Fruit fly (Drosophila melanogaster) whole organism, prepupa: Measurements from ENCODE around the gene CG8236.

Experiments used
- Blimp-1 ChIP-seq: fragments of 200-800 bp; sonication (Bioruptor generic); optimal IDR thresholded peaks from 3 replicates; lab custom pipeline; 2017; ENCODE audit warnings: missing biosample characterization, missing genetic modification characterization, mild to moderate bottlenecking, moderate library complexity, missing genetic modification reagents
- CG10631 ChIP-seq: fragments of 200-800 bp; sonication (Bioruptor generic); optimal IDR thresholded peaks from 2 replicates; lab custom pipeline; 2016; ENCODE audit warnings: missing biosample characterization, missing genetic modification characterization
- CG6808 ChIP-seq: fragments of 200-800 bp; sonication (Bioruptor generic); optimal IDR thresholded peaks from 3 replicates; lab custom pipeline; 2017; ENCODE audit warnings: missing biosample characterization, missing genetic modification characterization, mild to moderate bottlenecking, moderate library complexity, missing genetic modification reagents
- CG8319 ChIP-seq: fragments of 200-800 bp; sonication (Bioruptor generic); optimal IDR thresholded peaks from 3 replicates; lab custom pipeline; 2016; ENCODE audit warnings: missing biosample characterization, missing genetic modification characterization
- CG8632 ChIP-seq: fragments of 200-800 bp; sonication (Bioruptor generic); optimal IDR thresholded peaks from 3 replicates; lab custom pipeline; 2016; ENCODE audit warnings: missing biosample characterization, missing genetic modification characterization
- Ets21C ChIP-seq: fragments of 200-800 bp; sonication (Bioruptor generic); optimal IDR thresholded peaks from 3 replicates; lab custom pipeline; 2016; ENCODE audit warnings: missing biosample characterization, missing genetic modification characterization
- Hr4 ChIP-seq: fragments of 200-800 bp; sonication (Bioruptor generic); optimal IDR thresholded peaks from 3 replicates; lab custom pipeline; 2016; ENCODE audit warnings: missing biosample characterization, missing genetic modification characterization
- OdsH ChIP-seq: fragments of 200-800 bp; sonication (Bioruptor generic); optimal IDR thresholded peaks from 3 replicates; lab custom pipeline; 2016; ENCODE audit warnings: missing biosample characterization, missing genetic modification characterization
- Sox102F ChIP-seq: fragments of 200-800 bp; sonication (Bioruptor generic); optimal IDR thresholded peaks from 2 replicates; lab custom pipeline; 2016; ENCODE audit warnings: missing biosample characterization, mild to moderate bottlenecking, missing genetic modification characterization
- Sox15 ChIP-seq: fragments of 200-800 bp; sonication (Bioruptor generic); optimal IDR thresholded peaks from 3 replicates; lab custom pipeline; 2016; ENCODE audit warnings: missing biosample characterization, missing genetic modification characterization
- eg ChIP-seq: fragments of 200-800 bp; sonication (Bioruptor generic); IDR thresholded peaks from 3 replicates; pipeline ENCODE4 v1.3.6; 2022; ENCODE audit warnings: missing biosample characterization, missing genetic modification characterization
- spab ChIP-seq: fragments of 200-800 bp; sonication (Bioruptor generic); optimal IDR thresholded peaks from 2 replicates; lab custom pipeline; 2017; ENCODE audit warnings: missing biosample characterization, mild to moderate bottlenecking, missing genetic modification characterization, missing genetic modification reagents

DNA sequence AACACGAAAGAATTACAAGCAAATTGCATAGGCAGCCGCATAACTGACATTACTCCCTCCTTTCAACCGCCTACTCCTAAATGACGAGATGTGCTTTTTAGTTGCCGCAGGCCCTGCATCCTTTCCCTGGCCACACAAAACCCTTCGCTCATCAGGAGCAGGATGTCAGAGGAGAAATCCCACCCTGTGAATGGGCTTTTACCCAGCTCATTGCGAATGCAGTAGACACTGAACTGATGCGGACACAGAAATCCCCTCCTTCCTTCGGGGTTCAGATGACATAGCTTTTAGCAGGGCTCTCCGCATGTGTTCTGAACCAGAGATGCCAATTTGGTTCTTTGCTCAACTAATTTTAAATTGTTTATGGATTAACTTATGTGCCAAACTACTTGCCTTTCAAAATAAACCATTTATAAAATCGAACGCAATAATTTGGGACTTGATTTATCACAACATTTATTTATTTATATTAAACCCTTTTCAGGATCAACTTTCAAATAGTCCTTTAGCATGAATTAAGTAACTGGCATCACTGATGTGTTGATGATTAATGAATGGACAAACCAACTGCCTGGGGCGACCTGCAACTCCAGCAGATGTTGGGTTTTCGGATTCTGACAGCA, 29.9 kb upstream of the CG8236 start:
- TF ChIP-seq CG6808 (GFP tag; lab: Kevin White, UChicago) (peak; percentile 27), Sox15 (GFP tag; lab: Kevin White, UChicago) (no peak), OdsH (no peak), Sox102F (GFP tag; lab: Kevin White, UChicago) (no peak), Ets21C (GFP tag; lab: Kevin White, UChicago) (no peak), CG10631 (GFP tag; lab: Kevin White, UChicago) (no peak), CG8632 (GFP tag; lab: Kevin White, UChicago) (no peak), eg (GFP tag; lab: Robert Waterston, UW) (no peak), CG8319 (no peak), Hr4 (no peak), Blimp-1 (no peak), spab (GFP tag; lab: Kevin White, UChicago) (peak; percentile 6)
